Worm (Caenorhabditis elegans): ENCODE measurements around the gene zig-3.

- TF ChIP-seq nhr-120 (GFP tag; IDR thresholded peaks at IDR 0.05) (no peak), xnd-1 (tag; optimal IDR thresholded peaks at IDR 0.05) (no peak), lin-40 (tag; optimal IDR thresholded peaks at IDR 0.05) (no peak), lin-54 (GFP tag; optimal IDR thresholded peaks at IDR 0.05) (no peak), C17E4.6 (GFP tag; IDR thresholded peaks at IDR 0.05) (no peak), atf-7 (tag; optimal IDR thresholded peaks at IDR 0.05) (no peak), cebp-2 (GFP tag; IDR thresholded peaks at IDR 0.05) (no peak), mcd-1 (GFP tag; IDR thresholded peaks at IDR 0.05) (no peak), nfya-2 (GFP tag; IDR thresholded peaks at IDR 0.05) (no peak), lsy-27 (tag; optimal IDR thresholded peaks at IDR 0.05; ENCODE audit: borderline replicate concordance, insufficient read depth) (no peak), nhr-179 (tag; optimal IDR thresholded peaks at IDR 0.05) (no peak), ets-4 (GFP tag; optimal IDR thresholded peaks at IDR 0.05) (no peak)
Observed at ce11 chrX:7892296-7892695, 38.3 kb upstream of the zig-3 start, which contains the start of gene C39D10.5.

All from whole organism, young adult.